Worm (Caenorhabditis elegans) whole organism, young adult: ENCODE measurements around the gene let-756.

Experiments
- B0035.1 ChIP-seq: sonication (generic microtip); optimal IDR thresholded peaks from 2 replicates; lab custom pipeline; 2016; ENCODE audit warnings: missing genetic modification characterization, mild to moderate bottlenecking, missing compliant biosample characterization, missing genotype, missing genetic modification reagents
- C06A6.2 ChIP-seq: fragments of 200-800 bp; sonication (Bioruptor generic); conservative IDR thresholded peaks from 2 replicates; pipeline ENCODE4 v1.3.6; 2022; ENCODE audit warnings: missing genetic modification characterization, missing compliant biosample characterization
- D2030.7 ChIP-seq: fragments of 200-800 bp; sonication (Bioruptor generic); IDR thresholded peaks from 2 replicates; pipeline ENCODE4 v1.3.6; 2022; ENCODE audit warnings: missing genetic modification reagents, missing genetic modification characterization, missing compliant biosample characterization
- F37B4.10 ChIP-seq: fragments of 200-800 bp; sonication (Bioruptor generic); IDR thresholded peaks from 2 replicates; pipeline ENCODE4 v1.3.6; 2022; ENCODE audit warnings: missing genetic modification characterization, missing compliant biosample characterization
- Y53F4B.3 ChIP-seq: fragments of 200-800 bp; sonication (Bioruptor generic); IDR thresholded peaks from 2 replicates; pipeline ENCODE4 v1.3.6; 2022; ENCODE audit warnings: missing genetic modification reagents, missing genetic modification characterization, missing compliant biosample characterization
- Y53G8AR.9 ChIP-seq: fragments of 200-800 bp; sonication (Bioruptor generic); conservative IDR thresholded peaks from 2 replicates; pipeline ENCODE4 v1.3.6; 2022; ENCODE audit warnings: missing genetic modification reagents, missing genetic modification characterization, missing compliant biosample characterization
- Y56A3A.18 ChIP-seq: fragments of 200-800 bp; sonication (Bioruptor generic); IDR thresholded peaks from 2 replicates; pipeline ENCODE4 v1.3.6; 2022; ENCODE audit warnings: missing genetic modification reagents, missing genetic modification characterization, missing compliant biosample characterization
- atf-7 ChIP-seq: sonication (generic microtip); optimal IDR thresholded peaks from 2 replicates; lab custom pipeline; 2017; ENCODE audit warnings: mild to moderate bottlenecking, missing genetic modification characterization, missing compliant biosample characterization
- attf-5 ChIP-seq: fragments of 200-800 bp; sonication (Bioruptor generic); optimal IDR thresholded peaks from 2 replicates; lab custom pipeline; 2018; ENCODE audit warnings: mild to moderate bottlenecking, missing genetic modification characterization, missing compliant biosample characterization
- ceh-79 ChIP-seq: sonication (generic microtip); optimal IDR thresholded peaks from 2 replicates; lab custom pipeline; 2017; ENCODE audit warnings: mild to moderate bottlenecking, missing genetic modification characterization, missing compliant biosample characterization
- ceh-91 ChIP-seq: fragments of 200-800 bp; sonication (Bioruptor generic); IDR thresholded peaks from 2 replicates; pipeline ENCODE4 v1.3.6; 2022; ENCODE audit warnings: missing genetic modification reagents, missing genetic modification characterization, missing compliant biosample characterization
- dpff-1 ChIP-seq: sonication (generic microtip); optimal IDR thresholded peaks from 2 replicates; lab custom pipeline; 2017; ENCODE audit warnings: mild to moderate bottlenecking, missing genetic modification characterization, missing compliant biosample characterization
- efl-1 ChIP-seq: fragments of 150-350 bp; optimal IDR thresholded peaks from 2 replicates; lab custom pipeline; 2014; ENCODE audit warnings: missing biosample characterization, missing genetic modification reagents, missing genetic modification characterization
- egl-18 ChIP-seq: fragments of 200-800 bp; sonication (Bioruptor generic); IDR thresholded peaks from 2 replicates; pipeline ENCODE4 v1.3.6; 2022; ENCODE audit warnings: missing genetic modification reagents, missing genetic modification characterization, missing compliant biosample characterization
- egrh-3 ChIP-seq: fragments of 200-800 bp; sonication (Bioruptor generic); IDR thresholded peaks from 2 replicates; pipeline ENCODE4 v1.3.6; 2022; ENCODE audit warnings: missing genetic modification reagents, missing genetic modification characterization, missing compliant biosample characterization
- fkh-3 ChIP-seq: sonication (generic microtip); optimal IDR thresholded peaks from 2 replicates; lab custom pipeline; 2016; ENCODE audit warnings: mild to moderate bottlenecking, missing genetic modification characterization, missing compliant biosample characterization
- gei-17 ChIP-seq: fragments of 200-800 bp; sonication (Bioruptor generic); optimal IDR thresholded peaks from 2 replicates; lab custom pipeline; 2018; ENCODE audit warnings: mild to moderate bottlenecking, missing genetic modification characterization, missing compliant biosample characterization
- him-1 ChIP-seq: sonication (generic microtip); optimal IDR thresholded peaks from 2 replicates; lab custom pipeline; 2016; ENCODE audit warnings: missing genotype, missing genetic modification reagents, missing genetic modification characterization, missing compliant biosample characterization
- hmg-1.2 ChIP-seq: fragments of 200-800 bp; sonication (Bioruptor generic); IDR thresholded peaks from 2 replicates; pipeline ENCODE4 v1.3.6; 2022; ENCODE audit warnings: missing genetic modification reagents, missing genetic modification characterization, missing compliant biosample characterization
- hsf-1 ChIP-seq: fragments of 200-800 bp; sonication (Bioruptor generic); IDR thresholded peaks from 2 replicates; pipeline ENCODE4 v1.3.6; 2022; ENCODE audit warnings: missing genetic modification reagents, missing genetic modification characterization, missing compliant biosample characterization
- lag-1 ChIP-seq: fragments of 200-800 bp; sonication (Bioruptor generic); IDR thresholded peaks from 2 replicates; pipeline ENCODE4 v1.3.6; 2022; ENCODE audit warnings: missing genetic modification reagents, missing genetic modification characterization, missing compliant biosample characterization
- let-607 ChIP-seq, 2 experiments: fragments of 200-800 bp in 1 of 2; sonication (Bioruptor generic) in 1 of 2; sonication (generic microtip) in 1 of 2; optimal IDR thresholded peaks; 2 replicates each; lab custom pipeline; 2016 to 2018; ENCODE audit warnings: mild to moderate bottlenecking in 2 of 2, missing compliant biosample characterization in 2 of 2, missing genetic modification characterization in 2 of 2, moderate library complexity in 2 of 2, missing genotype in 1 of 2
- lin-35 ChIP-seq, 3 experiments: fragments of 150-350 bp in 2 of 3; sonication (generic microtip) in 1 of 3; optimal IDR thresholded peaks; 2 replicates each; lab custom pipeline; 2014 to 2018; ENCODE audit warnings: missing biosample characterization in 3 of 3, missing genetic modification characterization in 3 of 3, missing genetic modification reagents in 3 of 3
- lsl-1 ChIP-seq: fragments of 200-800 bp; sonication (Bioruptor generic); optimal IDR thresholded peaks from 2 replicates; lab custom pipeline; 2018; ENCODE audit warnings: mild to moderate bottlenecking, missing genetic modification characterization, moderate library complexity, missing compliant biosample characterization
- lsy-27 ChIP-seq: sonication (generic microtip); optimal IDR thresholded peaks from 2 replicates; lab custom pipeline; 2017; ENCODE audit warnings: missing genetic modification characterization, mild to moderate bottlenecking, missing compliant biosample characterization, antibody characterized with exemption, missing genotype, borderline replicate concordance; ENCODE audit not compliant: insufficient read depth
- madf-10 ChIP-seq: sonication (generic microtip); optimal IDR thresholded peaks from 2 replicates; lab custom pipeline; 2016; ENCODE audit warnings: mild to moderate bottlenecking, missing genetic modification characterization, missing compliant biosample characterization
- madf-6 ChIP-seq: fragments of 200-800 bp; sonication (Bioruptor generic); IDR thresholded peaks from 2 replicates; pipeline ENCODE4 v1.3.6; 2022; ENCODE audit warnings: missing genetic modification reagents, missing genetic modification characterization, missing compliant biosample characterization
- madf-8 ChIP-seq: fragments of 200-800 bp; sonication (Bioruptor generic); conservative IDR thresholded peaks from 2 replicates; pipeline ENCODE4 v1.3.6; 2022; ENCODE audit warnings: missing genetic modification reagents, missing genetic modification characterization, missing compliant biosample characterization
- mel-28 ChIP-seq: sonication (generic microtip); optimal IDR thresholded peaks from 2 replicates; lab custom pipeline; 2016; ENCODE audit warnings: borderline replicate concordance, mild to moderate bottlenecking, missing genetic modification characterization, missing compliant biosample characterization
- mxl-1 ChIP-seq: sonication (generic microtip); optimal IDR thresholded peaks from 2 replicates; lab custom pipeline; 2016; ENCODE audit warnings: missing genetic modification characterization, missing compliant biosample characterization
- nfya-2 ChIP-seq: fragments of 200-800 bp; sonication (Bioruptor generic); IDR thresholded peaks from 2 replicates; pipeline ENCODE4 v1.3.6; 2022; ENCODE audit warnings: missing genetic modification reagents, missing genetic modification characterization, missing compliant biosample characterization
- nfyb-1 ChIP-seq: fragments of 200-800 bp; sonication (Bioruptor generic); IDR thresholded peaks from 2 replicates; pipeline ENCODE4 v1.3.6; 2022; ENCODE audit warnings: missing genetic modification reagents, missing genetic modification characterization, missing compliant biosample characterization
- nhr-27 ChIP-seq: fragments of 200-800 bp; sonication (Bioruptor generic); optimal IDR thresholded peaks from 2 replicates; lab custom pipeline; 2018; ENCODE audit warnings: mild to moderate bottlenecking, missing genetic modification characterization, moderate library complexity, missing compliant biosample characterization
- nhr-90 ChIP-seq: sonication (generic microtip); optimal IDR thresholded peaks from 2 replicates; lab custom pipeline; 2016; ENCODE audit warnings: missing genotype, mild to moderate bottlenecking, missing genetic modification characterization, missing compliant biosample characterization
- pha-4 ChIP-seq: fragments of 150-350 bp; sonication (generic microtip); optimal IDR thresholded peaks from 2 replicates; lab custom pipeline; 2014; ENCODE audit warnings: missing biosample characterization, missing genetic modification reagents, missing genetic modification characterization
- rcor-1 ChIP-seq: fragments of 200-800 bp; sonication (Bioruptor generic); IDR thresholded peaks from 2 replicates; pipeline ENCODE4 v1.3.6; 2022; ENCODE audit warnings: missing genetic modification reagents, missing genetic modification characterization, missing compliant biosample characterization
- rec-8 ChIP-seq, 2 experiments: sonication (generic microtip); optimal IDR thresholded peaks; 2 replicates each; lab custom pipeline; 2016; ENCODE audit warnings: mild to moderate bottlenecking in 2 of 2, missing genetic modification characterization in 2 of 2, missing genetic modification reagents in 2 of 2, missing genotype in 2 of 2, missing biosample characterization in 1 of 2, missing compliant biosample characterization in 1 of 2, moderate library complexity in 1 of 2
- rpc-1 ChIP-seq, 2 experiments: fragments of 150-350 bp in 1 of 2; sonication (generic microtip) in 1 of 2; optimal IDR thresholded peaks; 2 replicates each; lab custom pipeline; 2014 to 2018; ENCODE audit warnings: missing biosample characterization in 1 of 2, missing genetic modification characterization in 1 of 2, missing genetic modification reagents in 1 of 2, missing genotype in 1 of 2
- sdz-38 ChIP-seq: sonication (generic microtip); optimal IDR thresholded peaks from 2 replicates; lab custom pipeline; 2016; ENCODE audit warnings: missing genotype, missing genetic modification characterization, missing compliant biosample characterization
- snpc-4 ChIP-seq, 5 experiments: fragments of 150-350 bp in 1 of 5; sonication (generic microtip) in 4 of 5; optimal IDR thresholded peaks; 2 replicates each; lab custom pipeline; 2014 to 2018; ENCODE audit warnings: missing genetic modification characterization in 5 of 5, missing biosample characterization in 3 of 5, antibody characterized with exemption in 2 of 5, mild to moderate bottlenecking in 2 of 5, missing compliant biosample characterization in 2 of 5, missing genotype in 2 of 5, moderate library complexity in 2 of 5, missing genetic modification reagents in 1 of 5
- sptf-2 ChIP-seq: fragments of 200-800 bp; sonication (Bioruptor generic); optimal IDR thresholded peaks from 2 replicates; lab custom pipeline; 2018; ENCODE audit warnings: mild to moderate bottlenecking, missing genetic modification characterization, missing compliant biosample characterization
- tbx-9 ChIP-seq: sonication (generic microtip); optimal IDR thresholded peaks from 2 replicates; lab custom pipeline; 2016; ENCODE audit warnings: borderline replicate concordance, missing genetic modification characterization, inconsistent platforms, missing compliant biosample characterization
- tlf-1 ChIP-seq: fragments of 200-800 bp; sonication (Bioruptor generic); optimal IDR thresholded peaks from 2 replicates; lab custom pipeline; 2018; ENCODE audit warnings: mild to moderate bottlenecking, missing genetic modification characterization, missing compliant biosample characterization
- zfh-2 ChIP-seq: fragments of 200-800 bp; sonication (Bioruptor generic); conservative IDR thresholded peaks from 2 replicates; pipeline ENCODE4 v1.3.6; 2022; ENCODE audit warnings: missing genetic modification reagents, missing genetic modification characterization, missing compliant biosample characterization
- ztf-18 ChIP-seq: sonication (generic microtip); optimal IDR thresholded peaks from 2 replicates; lab custom pipeline; 2016; ENCODE audit warnings: missing genotype, mild to moderate bottlenecking, missing genetic modification characterization, missing compliant biosample characterization
- ztf-26 ChIP-seq: sonication (generic microtip); optimal IDR thresholded peaks from 2 replicates; lab custom pipeline; 2017; ENCODE audit warnings: missing genetic modification characterization, missing compliant biosample characterization

let-756 gene

DNA sequence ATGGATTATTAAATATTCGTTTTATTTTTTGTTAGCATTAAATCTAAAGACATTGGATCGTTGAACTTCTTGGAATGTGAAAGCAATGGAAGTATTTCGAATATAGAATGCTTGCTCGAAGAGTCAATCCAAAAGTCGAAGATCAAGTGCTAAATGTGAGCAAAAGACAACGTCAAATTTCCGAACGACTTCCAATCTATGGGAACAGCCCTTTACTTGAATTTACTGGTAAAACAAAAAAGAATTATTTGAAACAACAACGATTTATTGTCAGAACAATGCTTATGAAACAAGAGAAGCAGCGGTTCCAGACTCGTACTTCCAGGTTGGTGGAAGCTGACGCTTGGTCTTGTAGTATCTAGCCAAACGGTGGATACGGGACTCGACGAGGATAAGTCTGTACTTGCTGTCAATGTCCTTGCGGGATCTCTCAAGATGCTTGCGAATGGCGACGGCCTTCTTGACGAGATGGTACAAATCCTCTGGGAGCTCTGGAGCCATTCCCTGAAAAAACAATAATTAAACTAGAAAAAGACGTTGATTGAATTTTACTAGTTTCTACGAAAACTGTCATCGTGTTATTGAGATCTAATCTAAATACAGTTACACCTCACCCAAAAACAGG is 33.0 kb upstream of the let-756 start (continued):
- peak; percentile 73 for TF ChIP-seq hsf-1 (GFP tag; lab: Robert Waterston, UW)
- TF ChIP-seq madf-6 (GFP tag; lab: Robert Waterston, UW): peak; percentile 77
- TF ChIP-seq gei-17: no peak
- 0 out of 2 replicates have a peak, but pooled peaks have one; percentile 37 for TF ChIP-seq madf-8
- peak; percentile 36 for TF ChIP-seq ceh-79 (tag; lab: Kevin White, UChicago)
- TF ChIP-seq him-1 (tag; lab: Kevin White, UChicago): peak; percentile 99
- no peak; the same call in 1 of the 2 replicates for TF ChIP-seq zfh-2 (GFP tag; lab: Robert Waterston, UW)
- peak; percentile 28 for TF ChIP-seq efl-1 (GFP tag; lab: Kevin White, UChicago)
- no peak for TF ChIP-seq mel-28
- no peak for TF ChIP-seq rpc-1 (optimal IDR thresholded peaks at IDR 0.05; lab: Kevin White, UChicago)
- peak; percentile 11 for TF ChIP-seq rpc-1 (tag; optimal IDR thresholded peaks at IDR 0.05; lab: Kevin White, UChicago)
- 0 out of 2 replicates have a peak, but pooled peaks have one; percentile 33 for TF ChIP-seq F37B4.10
- no peak for TF ChIP-seq Y53F4B.3
- peak; percentile 38 for TF ChIP-seq mxl-1
- TF ChIP-seq lag-1: no peak
- TF ChIP-seq rcor-1 (GFP tag; lab: Robert Waterston, UW): peak; percentile 53; the same call in 1 of the 2 replicates
- TF ChIP-seq egrh-3: no peak
- peak in 1 of 2 experiments; percentile 39 for TF ChIP-seq let-607 (tag; optimal IDR thresholded peaks at IDR 0.05; lab: Kevin White, UChicago)
- TF ChIP-seq attf-5 (GFP tag; lab: Kevin White, UChicago): peak; percentile 20
- TF ChIP-seq rec-8 (tag; optimal IDR thresholded peaks at IDR 0.05; lab: Kevin White, UChicago): peak in 1 of 2 experiments; percentile 47
- TF ChIP-seq nhr-27: no peak
- TF ChIP-seq fkh-3: no peak
- TF ChIP-seq B0035.1 (tag; lab: Kevin White, UChicago): no peak
- peak; percentile 48 for TF ChIP-seq hmg-1.2 (GFP tag; lab: Robert Waterston, UW)
- peak; percentile 46 for TF ChIP-seq nhr-90 (tag; lab: Kevin White, UChicago)
- TF ChIP-seq dpff-1 (tag; lab: Kevin White, UChicago): no peak
- TF ChIP-seq ceh-91 (GFP tag; lab: Robert Waterston, UW): 0 out of 2 replicates have a peak, but pooled peaks have one; percentile 20
- no peak for TF ChIP-seq pha-4 (tag; lab: Kevin White, UChicago)
- TF ChIP-seq C06A6.2 (GFP tag; lab: Robert Waterston, UW): no peak
- peak; percentile 35 for TF ChIP-seq ztf-18 (tag; lab: Kevin White, UChicago)
- peak; percentile 49 for TF ChIP-seq sptf-2 (GFP tag; lab: Kevin White, UChicago)
- TF ChIP-seq nfyb-1 (GFP tag; lab: Robert Waterston, UW): peak; percentile 86
- no peak for TF ChIP-seq tbx-9 (tag; lab: Kevin White, UChicago)
- peak in 2 of 3 experiments; percentile 19 to 45 for TF ChIP-seq lin-35 (GFP tag; optimal IDR thresholded peaks at IDR 0.05; lab: Kevin White, UChicago)
- peak; percentile 91 for TF ChIP-seq Y56A3A.18 (GFP tag; lab: Robert Waterston, UW)
- TF ChIP-seq ztf-26 (tag; lab: Kevin White, UChicago): no peak
- peak; percentile 37 for TF ChIP-seq atf-7
- no peak for TF ChIP-seq lsy-27 (tag; lab: Kevin White, UChicago)
- TF ChIP-seq snpc-4 (GFP tag; optimal IDR thresholded peaks at IDR 0.05; lab: Kevin White, UChicago): peak; percentile 69
- peak in 2 of 4 experiments; percentile 10 to 63 for TF ChIP-seq snpc-4 (tag; optimal IDR thresholded peaks at IDR 0.05; lab: Kevin White, UChicago)
- no peak for TF ChIP-seq sdz-38 (tag; lab: Kevin White, UChicago)
- TF ChIP-seq nfya-2 (GFP tag; lab: Robert Waterston, UW): no peak
- TF ChIP-seq madf-10 (tag; lab: Kevin White, UChicago): no peak
- TF ChIP-seq lsl-1 (GFP tag; lab: Kevin White, UChicago): peak; percentile 67
- TF ChIP-seq egl-18: no peak
- peak; percentile 88 for TF ChIP-seq tlf-1
- TF ChIP-seq D2030.7 (GFP tag; lab: Robert Waterston, UW): peak; percentile 58
- TF ChIP-seq Y53G8AR.9: peak; percentile 86
